Worm (Caenorhabditis elegans) whole organism, late embryonic: ENCODE measurements around the gene T20D4.7.

Experiments
- che-1 ChIP-seq: sonication (generic microtip); optimal IDR thresholded peaks from 2 replicates; lab custom pipeline; 2016; ENCODE audit warnings: mild to moderate bottlenecking, missing genetic modification characterization, missing compliant biosample characterization
- hlh-30 ChIP-seq: sonication (generic microtip); optimal IDR thresholded peaks from 2 replicates; lab custom pipeline; 2017; ENCODE audit warnings: antibody characterized with exemption, missing genetic modification characterization, missing compliant biosample characterization; ENCODE audit not compliant: insufficient read depth
- madf-2 ChIP-seq: sonication (generic microtip); optimal IDR thresholded peaks from 2 replicates; lab custom pipeline; 2017; ENCODE audit warnings: missing genetic modification characterization, missing compliant biosample characterization
- nfya-1 ChIP-seq: sonication (generic microtip); optimal IDR thresholded peaks from 2 replicates; lab custom pipeline; 2017; ENCODE audit warnings: missing genetic modification characterization, mild to moderate bottlenecking, missing compliant biosample characterization, antibody characterized with exemption, moderate library complexity

DNA sequence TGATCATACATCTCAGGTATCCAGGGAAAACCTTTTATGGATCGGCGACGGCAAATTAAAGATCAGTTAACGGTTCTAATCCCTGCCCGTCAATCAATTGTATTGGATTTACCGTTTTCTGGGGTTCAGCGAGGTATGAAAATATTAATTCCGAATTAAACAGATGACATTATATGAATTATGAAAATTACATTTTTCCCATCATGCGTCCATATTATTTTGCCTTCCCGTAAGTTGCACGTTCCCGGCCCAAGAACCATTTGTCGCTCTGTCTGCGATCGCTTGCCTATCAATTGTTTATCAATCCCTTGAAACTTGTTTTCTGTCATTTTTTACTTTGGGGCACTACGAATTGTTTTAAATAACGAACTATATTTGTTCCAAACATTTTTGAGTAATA is 47.1 kb upstream of the T20D4.7 start:
- TF ChIP-seq che-1 (tag; lab: Kevin White, UChicago) (no peak), madf-2 (tag; lab: Kevin White, UChicago) (no peak), hlh-30 (tag; lab: Kevin White, UChicago) (no peak), nfya-1 (no peak)
